Fruit fly (Drosophila melanogaster) whole organism, embryonic: Measurements from ENCODE around the gene Cep290.
A peak's percentile ranks its signal among the peaks of the same experiment; 100 is the strongest.

Experiments
- CG10366 ChIP-seq: fragments of 200-800 bp; sonication (Bioruptor generic); IDR thresholded peaks from 2 replicates; pipeline ENCODE4 v1.3.6; 2022; ENCODE audit warnings: missing biosample characterization, missing genetic modification characterization
- CG10979 ChIP-seq: fragments of 200-800 bp; sonication (Bioruptor generic); optimal IDR thresholded peaks from 2 replicates; lab custom pipeline; 2018; ENCODE audit warnings: missing biosample characterization, mild to moderate bottlenecking, missing genetic modification characterization, moderate library complexity
- CG11456 ChIP-seq: fragments of 200-800 bp; sonication (Bioruptor generic); IDR thresholded peaks from 3 replicates; pipeline ENCODE4 v1.3.6; 2022; ENCODE audit warnings: missing biosample characterization, missing genetic modification characterization
- CG11696 ChIP-seq: fragments of 200-800 bp; sonication (Bioruptor generic); IDR thresholded peaks from 2 replicates; pipeline ENCODE4 v1.3.6; 2022; ENCODE audit warnings: missing biosample characterization, missing genetic modification characterization
- CG12155 ChIP-seq: fragments of 200-800 bp; sonication (Bioruptor generic); optimal IDR thresholded peaks from 3 replicates; lab custom pipeline; 2016; ENCODE audit warnings: missing biosample characterization, missing genetic modification characterization
- CG12391 ChIP-seq: fragments of 200-800 bp; sonication (Bioruptor generic); optimal IDR thresholded peaks from 3 replicates; lab custom pipeline; 2018; ENCODE audit warnings: missing biosample characterization, mild to moderate bottlenecking, missing genetic modification characterization, moderate library complexity
- CG13123 ChIP-seq: fragments of 200-800 bp; sonication (Bioruptor generic); optimal IDR thresholded peaks from 2 replicates; lab custom pipeline; 2016; ENCODE audit warnings: missing biosample characterization, missing genetic modification characterization
- CG17328 ChIP-seq: fragments of 200-800 bp; sonication (Bioruptor generic); IDR thresholded peaks from 2 replicates; pipeline ENCODE4 v1.3.6; 2022; ENCODE audit warnings: missing biosample characterization, missing genetic modification characterization
- CG2116 ChIP-seq: fragments of 200-800 bp; sonication (Bioruptor generic); optimal IDR thresholded peaks from 3 replicates; lab custom pipeline; 2018; ENCODE audit warnings: missing biosample characterization, mild to moderate bottlenecking, missing genetic modification characterization
- CG3065 ChIP-seq: fragments of 200-800 bp; sonication (Bioruptor generic); optimal IDR thresholded peaks from 2 replicates; lab custom pipeline; 2016; ENCODE audit warnings: missing biosample characterization, missing genetic modification characterization
- CG3838 ChIP-seq: fragments of 200-800 bp; sonication (Bioruptor generic); optimal IDR thresholded peaks from 3 replicates; lab custom pipeline; 2016; ENCODE audit warnings: missing biosample characterization, missing genetic modification characterization
- CG4424 ChIP-seq: fragments of 200-800 bp; sonication (Bioruptor generic); optimal IDR thresholded peaks from 3 replicates; lab custom pipeline; 2016; ENCODE audit warnings: missing biosample characterization, missing genetic modification characterization
- CG4617 ChIP-seq: fragments of 200-800 bp; sonication (Bioruptor generic); optimal IDR thresholded peaks from 3 replicates; lab custom pipeline; 2016; ENCODE audit warnings: missing biosample characterization, missing genetic modification characterization, borderline replicate concordance
- CG4707 ChIP-seq: fragments of 200-800 bp; sonication (Bioruptor generic); optimal IDR thresholded peaks from 2 replicates; lab custom pipeline; 2018; ENCODE audit warnings: missing biosample characterization, mild to moderate bottlenecking, missing genetic modification characterization, moderate library complexity
- CG4820 ChIP-seq: fragments of 200-800 bp; sonication (Bioruptor generic); optimal IDR thresholded peaks from 3 replicates; lab custom pipeline; 2016; ENCODE audit warnings: missing biosample characterization, missing genetic modification characterization
- CG5180 ChIP-seq: fragments of 200-800 bp; sonication (Bioruptor generic); optimal IDR thresholded peaks from 3 replicates; lab custom pipeline; 2017; ENCODE audit warnings: missing biosample characterization, missing genetic modification characterization, mild to moderate bottlenecking, moderate library complexity, missing genetic modification reagents
- CG6683 ChIP-seq: fragments of 200-800 bp; sonication (Bioruptor generic); optimal IDR thresholded peaks from 2 replicates; lab custom pipeline; 2017; ENCODE audit warnings: missing biosample characterization, mild to moderate bottlenecking, missing genetic modification characterization, missing genetic modification reagents
- CG7357 ChIP-seq: fragments of 200-800 bp; sonication (Bioruptor generic); IDR thresholded peaks from 3 replicates; pipeline ENCODE4 v1.3.6; 2022; ENCODE audit warnings: missing biosample characterization, missing genetic modification characterization
- CG7372 ChIP-seq: fragments of 200-800 bp; sonication (Bioruptor generic); IDR thresholded peaks from 2 replicates; pipeline ENCODE4 v1.3.6; 2022; ENCODE audit warnings: missing biosample characterization, missing genetic modification characterization
- CG7786 ChIP-seq: fragments of 200-800 bp; sonication (Bioruptor generic); optimal IDR thresholded peaks from 2 replicates; lab custom pipeline; 2016; ENCODE audit warnings: missing biosample characterization, missing genetic modification characterization
- CG7987 ChIP-seq: fragments of 200-800 bp; sonication (Bioruptor generic); optimal IDR thresholded peaks from 2 replicates; lab custom pipeline; 2018; ENCODE audit warnings: missing biosample characterization, mild to moderate bottlenecking, missing genetic modification characterization, moderate library complexity
- Camta ChIP-seq: fragments of 200-800 bp; sonication (Bioruptor generic); optimal IDR thresholded peaks from 2 replicates; lab custom pipeline; 2016; ENCODE audit warnings: missing biosample characterization, missing genetic modification characterization
- CoRest ChIP-seq: fragments of 200-800 bp; sonication (Bioruptor generic); optimal IDR thresholded peaks from 3 replicates; lab custom pipeline; 2018; ENCODE audit warnings: missing biosample characterization, mild to moderate bottlenecking, missing genetic modification characterization, moderate library complexity
- Dbx ChIP-seq: fragments of 200-800 bp; sonication (Bioruptor generic); IDR thresholded peaks from 3 replicates; pipeline ENCODE4 v1.3.6; 2022; ENCODE audit warnings: missing biosample characterization, missing genetic modification characterization
- Drgx ChIP-seq: fragments of 200-800 bp; sonication (Bioruptor generic); IDR thresholded peaks from 2 replicates; pipeline ENCODE4 v1.3.6; 2022; ENCODE audit warnings: missing biosample characterization, missing genetic modification characterization
- Fer2 ChIP-seq: fragments of 200-800 bp; sonication (Bioruptor generic); optimal IDR thresholded peaks from 2 replicates; lab custom pipeline; 2018; ENCODE audit warnings: missing biosample characterization, mild to moderate bottlenecking, missing genetic modification characterization, moderate library complexity
- H15 ChIP-seq: fragments of 200-800 bp; sonication (Bioruptor generic); IDR thresholded peaks from 3 replicates; pipeline ENCODE4 v1.3.6; 2022; ENCODE audit warnings: missing biosample characterization, missing genetic modification characterization
- Kr ChIP-seq: fragments of 200-800 bp; sonication (Bioruptor generic); optimal IDR thresholded peaks from 2 replicates; lab custom pipeline; 2017; ENCODE audit warnings: missing biosample characterization, mild to moderate bottlenecking, missing genetic modification characterization
- Lpt ChIP-seq: fragments of >200 bp; optimal IDR thresholded peaks from 2 replicates; lab custom pipeline; 2018; ENCODE audit warnings: missing biosample characterization, missing genetic modification characterization
- Med ChIP-seq: fragments of 200-800 bp; sonication (Bioruptor generic); peaks from one replicate; lab custom pipeline; 2016; ENCODE audit warnings: missing biosample characterization, missing genetic modification characterization, mild to moderate bottlenecking, inconsistent platforms, moderate library complexity
- Oaz ChIP-seq: fragments of 200-800 bp; sonication (Bioruptor generic); IDR thresholded peaks from 2 replicates; pipeline ENCODE4 v1.3.6; 2022; ENCODE audit warnings: missing biosample characterization, missing genetic modification characterization
- Taf1 ChIP-seq: fragments of 200-800 bp; sonication (Bioruptor generic); IDR thresholded peaks from 2 replicates; pipeline ENCODE4 v1.3.6; 2022; ENCODE audit warnings: missing biosample characterization, missing genetic modification characterization
- Xrp1 ChIP-seq: fragments of 200-800 bp; sonication (Bioruptor generic); IDR thresholded peaks from 2 replicates; pipeline ENCODE4 v1.3.6; 2022; ENCODE audit warnings: missing biosample characterization, missing genetic modification characterization
- az2 ChIP-seq: fragments of 200-800 bp; sonication (Bioruptor generic); optimal IDR thresholded peaks from 3 replicates; lab custom pipeline; 2016; ENCODE audit warnings: missing biosample characterization, missing genetic modification characterization
- bab2 ChIP-seq: fragments of 200-800 bp; sonication (Bioruptor generic); optimal IDR thresholded peaks from 2 replicates; lab custom pipeline; 2016; ENCODE audit warnings: missing biosample characterization, missing genetic modification characterization
- btn ChIP-seq: fragments of 200-800 bp; sonication (Bioruptor generic); optimal IDR thresholded peaks from 2 replicates; lab custom pipeline; 2016; ENCODE audit warnings: missing biosample characterization, missing genetic modification characterization
- cas ChIP-seq: fragments of 200-800 bp; sonication (Bioruptor generic); IDR thresholded peaks from 2 replicates; pipeline ENCODE4 v1.3.6; 2022; ENCODE audit warnings: missing biosample characterization, missing genetic modification characterization
- cato ChIP-seq: fragments of 200-800 bp; sonication (Bioruptor generic); optimal IDR thresholded peaks from 2 replicates; lab custom pipeline; 2016; ENCODE audit warnings: missing biosample characterization, missing genetic modification characterization, borderline replicate concordance
- caup ChIP-seq: fragments of 200-800 bp; sonication (Bioruptor generic); optimal IDR thresholded peaks from 3 replicates; lab custom pipeline; 2017; ENCODE audit warnings: missing biosample characterization, mild to moderate bottlenecking, missing genetic modification characterization, moderate library complexity; ENCODE audit not compliant: severe bottlenecking
- ci ChIP-seq: fragments of 200-800 bp; sonication (Bioruptor generic); IDR thresholded peaks from 3 replicates; pipeline ENCODE4 v1.3.6; 2022; ENCODE audit warnings: missing biosample characterization, missing genetic modification characterization
- dimm ChIP-seq: fragments of 200-800 bp; sonication (Bioruptor generic); IDR thresholded peaks from 2 replicates; pipeline ENCODE4 v1.3.6; 2022; ENCODE audit warnings: missing biosample characterization, missing genetic modification characterization
- ems ChIP-seq: fragments of 200-800 bp; sonication (Bioruptor generic); optimal IDR thresholded peaks from 3 replicates; lab custom pipeline; 2016; ENCODE audit warnings: missing biosample characterization, missing genetic modification characterization
- esg ChIP-seq: fragments of 200-800 bp; sonication (Bioruptor generic); conservative IDR thresholded peaks from 2 replicates; pipeline ENCODE4 v1.3.6; 2022; ENCODE audit warnings: missing biosample characterization, missing genetic modification characterization
- hkb ChIP-seq, 2 experiments: fragments of 200-800 bp in 1 of 2; fragments of >200 bp in 1 of 2; sonication (Bioruptor generic) in 1 of 2; IDR thresholded peaks in 1 of 2; optimal IDR thresholded peaks in 1 of 2; 2 replicates each; pipeline versions ENCODE4 v1.3.6 to Lab custom; 2017 to 2022; ENCODE audit warnings: missing biosample characterization in 1 of 2, missing genetic modification characterization in 1 of 2
- oc ChIP-seq: fragments of 200-800 bp; sonication (Bioruptor generic); optimal IDR thresholded peaks from 2 replicates; lab custom pipeline; 2018; ENCODE audit warnings: missing biosample characterization, mild to moderate bottlenecking, missing genetic modification characterization, moderate library complexity
- seq ChIP-seq: fragments of 200-800 bp; sonication (Bioruptor generic); IDR thresholded peaks from 2 replicates; pipeline ENCODE4 v1.3.6; 2022; ENCODE audit warnings: missing biosample characterization, missing genetic modification characterization
- sqz ChIP-seq: fragments of 200-800 bp; sonication (Bioruptor generic); optimal IDR thresholded peaks from 3 replicates; lab custom pipeline; 2018; ENCODE audit warnings: missing biosample characterization, mild to moderate bottlenecking, missing genetic modification characterization
- trh ChIP-seq: fragments of 200-800 bp; sonication (Bioruptor generic); optimal IDR thresholded peaks from 2 replicates; lab custom pipeline; 2016; ENCODE audit warnings: missing biosample characterization, missing genetic modification characterization
- unc-4 ChIP-seq: fragments of 200-800 bp; sonication (Bioruptor generic); IDR thresholded peaks from 2 replicates; pipeline ENCODE4 v1.3.6; 2022; ENCODE audit warnings: missing biosample characterization, missing genetic modification characterization; ENCODE audit not compliant: partially characterized antibody
- vfl ChIP-seq: fragments of 200-800 bp; sonication (Bioruptor generic); optimal IDR thresholded peaks from 2 replicates; lab custom pipeline; 2016; ENCODE audit warnings: missing biosample characterization, missing genetic modification characterization
- wor ChIP-seq: fragments of 200-800 bp; sonication (Bioruptor generic); IDR thresholded peaks from 2 replicates; pipeline ENCODE4 v1.3.6; 2022; ENCODE audit warnings: missing biosample characterization, missing genetic modification characterization

Gene Cep290

dm6 chr3L:801860-802462 is 41.8 kb upstream of the Cep290 start (continued):
- TF ChIP-seq CG12155 (GFP tag; lab: Kevin White, UChicago) (no peak), CG12391 (no peak), hkb (optimal IDR thresholded peaks at IDR 0.05; lab: Kevin White, UChicago) (no peak), hkb (GFP tag; IDR thresholded peaks at IDR 0.05; lab: Robert Waterston, UW) (no peak), CG7786 (no peak), CG11456 (GFP tag; lab: Robert Waterston, UW) (no peak), btn (GFP tag; lab: Kevin White, UChicago) (no peak), esg (0 out of 2 replicates have a peak, but pooled peaks have one; percentile 12), CG3065 (GFP tag; lab: Kevin White, UChicago) (no peak), CG2116 (GFP tag; lab: Kevin White, UChicago) (no peak), Dbx (no peak), ci (GFP tag; lab: Robert Waterston, UW) (no peak), vfl (no peak), CG10366 (GFP tag; lab: Robert Waterston, UW) (no peak), CG10979 (tag; lab: Kevin White, UChicago) (peak; percentile 34), trh (GFP tag; lab: Kevin White, UChicago) (no peak), Oaz (no peak), caup (GFP tag; lab: Kevin White, UChicago) (no peak), bab2 (GFP tag; lab: Kevin White, UChicago) (no peak), cato (no peak), CG5180 (no peak), CG3838 (GFP tag; lab: Kevin White, UChicago) (no peak), oc (no peak), CG7372 (GFP tag; lab: Robert Waterston, UW) (no peak), sqz (GFP tag; lab: Kevin White, UChicago) (no peak), CoRest (tag; lab: Kevin White, UChicago) (peak; percentile 6), Camta (no peak), Kr (GFP tag; lab: Kevin White, UChicago) (no peak), CG4707 (GFP tag; lab: Kevin White, UChicago) (no peak), CG7987 (GFP tag; lab: Kevin White, UChicago) (no peak), CG4617 (no peak), Drgx (GFP tag; lab: Robert Waterston, UW) (peak; percentile 64), ems (GFP tag; lab: Kevin White, UChicago) (no peak), CG6683 (GFP tag; lab: Kevin White, UChicago) (no peak), cas (GFP tag; lab: Robert Waterston, UW) (no peak), Lpt (GFP tag; lab: Kevin White, UChicago) (no peak), CG11696 (GFP tag; lab: Robert Waterston, UW) (0 out of 2 replicates have a peak, but pooled peaks have one; percentile 7), Fer2 (no peak), wor (GFP tag; lab: Robert Waterston, UW) (no peak), Med (GFP tag; lab: Kevin White, UChicago) (peak; percentile 80), CG13123 (no peak), CG7357 (GFP tag; lab: Robert Waterston, UW) (no peak), Xrp1 (GFP tag; lab: Robert Waterston, UW) (0 out of 2 replicates have a peak, but pooled peaks have one; percentile 33), unc-4 (GFP tag; lab: Robert Waterston, UW) (no peak), H15 (no peak), Taf1 (GFP tag; lab: Robert Waterston, UW) (no peak), CG4820 (GFP tag; lab: Kevin White, UChicago) (peak; percentile 17), CG4424 (GFP tag; lab: Kevin White, UChicago) (peak; percentile 15), seq (peak; percentile 11; the same call in 1 of the 2 replicates), az2 (GFP tag; lab: Kevin White, UChicago) (peak; percentile 8), dimm (no peak), CG17328 (GFP tag; lab: Robert Waterston, UW) (0 out of 2 replicates have a peak, but pooled peaks have one; percentile 17)
